Worm (Caenorhabditis elegans) whole organism, late embryonic: ENCODE measurements around the gene ttr-35.

Experiments
- C08G9.2 ChIP-seq: sonication (generic microtip); optimal IDR thresholded peaks from 2 replicates; lab custom pipeline; 2016; ENCODE audit warnings: mild to moderate bottlenecking, missing genetic modification characterization, moderate library complexity, missing compliant biosample characterization
- hlh-30 ChIP-seq: sonication (generic microtip); optimal IDR thresholded peaks from 2 replicates; lab custom pipeline; 2017; ENCODE audit warnings: antibody characterized with exemption, missing genetic modification characterization, missing compliant biosample characterization; ENCODE audit not compliant: insufficient read depth
- nhr-232 ChIP-seq: sonication (generic microtip); optimal IDR thresholded peaks from 2 replicates; lab custom pipeline; 2016; ENCODE audit warnings: missing genetic modification characterization, missing compliant biosample characterization
- npax-4 ChIP-seq: sonication (generic microtip); optimal IDR thresholded peaks from 2 replicates; lab custom pipeline; 2016; ENCODE audit warnings: missing genetic modification characterization, missing compliant biosample characterization
- pha-2 ChIP-seq: sonication (generic microtip); optimal IDR thresholded peaks from 2 replicates; lab custom pipeline; 2017; ENCODE audit warnings: mild to moderate bottlenecking, missing genetic modification characterization, missing compliant biosample characterization
- pros-1 ChIP-seq: fragments of 150-350 bp; optimal IDR thresholded peaks from 2 replicates; lab custom pipeline; 2014; ENCODE audit warnings: missing biosample characterization, missing genetic modification reagents, missing genetic modification characterization
- sdc-2 ChIP-seq: sonication (generic microtip); optimal IDR thresholded peaks from 2 replicates; lab custom pipeline; 2016; ENCODE audit warnings: missing genotype, missing genetic modification characterization, missing compliant biosample characterization
- unc-42 ChIP-seq: sonication (generic microtip); optimal IDR thresholded peaks from 2 replicates; lab custom pipeline; 2016; ENCODE audit warnings: missing genotype, missing genetic modification characterization, missing compliant biosample characterization

ce11 chrX:6542692-6543091 lies 30.6 kb downstream of the ttr-35 start, which contains the start of gene T14E8.2:
- no peak for TF ChIP-seq pros-1 (tag; lab: Kevin White, UChicago)
- no peak for TF ChIP-seq C08G9.2 (tag; lab: Kevin White, UChicago)
- no peak for TF ChIP-seq pha-2 (tag; lab: Kevin White, UChicago)
- no peak for TF ChIP-seq nhr-232
- no peak for TF ChIP-seq sdc-2
- no peak for TF ChIP-seq unc-42 (tag; lab: Kevin White, UChicago)
- no peak for TF ChIP-seq npax-4 (tag; lab: Kevin White, UChicago)
- TF ChIP-seq hlh-30 (tag; lab: Kevin White, UChicago), result no peak
